Fruit fly (Drosophila melanogaster): ENCODE data around the gene chm.

The chm gene

dm6 chr2L:7424907-7425689, 12.9 kb downstream of the chm start (continued):
- TF ChIP-seq onecut (GFP tag; IDR thresholded peaks at IDR 0.05) = peak; percentile 6; the same call in 1 of the 2 replicates
- peak; percentile 22; the same call in 1 of the 2 replicates for TF ChIP-seq Xrp1 (GFP tag; IDR thresholded peaks at IDR 0.05)
- no peak for TF ChIP-seq CG32767 (GFP tag; IDR thresholded peaks at IDR 0.05)
- TF ChIP-seq D (optimal IDR thresholded peaks at IDR 0.05) = no peak
- no peak for TF ChIP-seq D (GFP tag; optimal IDR thresholded peaks at IDR 0.05)
- 0 out of 2 replicates have a peak, but pooled peaks have one; percentile 10 for TF ChIP-seq dimm (GFP tag; IDR thresholded peaks at IDR 0.05)
- TF ChIP-seq lov (optimal IDR thresholded peaks at IDR 0.05) = no peak
- no peak for TF ChIP-seq lov (GFP tag; IDR thresholded peaks at IDR 0.05)
- TF ChIP-seq pros (GFP tag; optimal IDR thresholded peaks at IDR 0.05) = no peak
- TF ChIP-seq gsb (GFP tag; IDR thresholded peaks at IDR 0.05) = peak; percentile 68
- TF ChIP-seq knrl (GFP tag; IDR thresholded peaks at IDR 0.05; ENCODE audit: partially characterized antibody) = no peak
- TF ChIP-seq tx (GFP tag; optimal IDR thresholded peaks at IDR 0.05) = peak; percentile 65
- TF ChIP-seq ftz-f1 (GFP tag; optimal IDR thresholded peaks at IDR 0.05) = peak; percentile 50
- peak; percentile 70 for TF ChIP-seq CG13775 (GFP tag; optimal IDR thresholded peaks at IDR 0.05)
- peak; percentile 79 for TF ChIP-seq bigmax (GFP tag; optimal IDR thresholded peaks at IDR 0.05)
- TF ChIP-seq lmd (GFP tag; IDR thresholded peaks at IDR 0.05) = peak; percentile 81
- no peak for TF ChIP-seq jigr1 (GFP tag; IDR thresholded peaks at IDR 0.05)
- TF ChIP-seq MTF-1 (GFP tag; optimal IDR thresholded peaks at IDR 0.05; ENCODE audit: borderline replicate concordance) = peak; percentile 5
- TF ChIP-seq hth (optimal IDR thresholded peaks at IDR 0.05) = no peak
- TF ChIP-seq Hr51 (GFP tag; optimal IDR thresholded peaks at IDR 0.05) = peak in 1 of 2 experiments; percentile 39
- TF ChIP-seq CG15514 (GFP tag; optimal IDR thresholded peaks at IDR 0.05) = peak; percentile 67
- no peak for TF ChIP-seq Mad (GFP tag; optimal IDR thresholded peaks at IDR 0.05)
- TF ChIP-seq Fer3 (tag; optimal IDR thresholded peaks at IDR 0.05) = peak; percentile 70
- no peak for TF ChIP-seq phol (tag; optimal IDR thresholded peaks at IDR 0.05)
- TF ChIP-seq nerfin-1 (tag; optimal IDR thresholded peaks at IDR 0.05) = no peak
- TF ChIP-seq CG31388 (GFP tag; optimal IDR thresholded peaks at IDR 0.05) = no peak
- peak; percentile 89 for TF ChIP-seq CG12769 (tag; optimal IDR thresholded peaks at IDR 0.05)
- no peak for TF ChIP-seq hbn (GFP tag; IDR thresholded peaks at IDR 0.05; ENCODE audit: partially characterized antibody)
- no peak for TF ChIP-seq stwl (tag; optimal IDR thresholded peaks at IDR 0.05)
- no peak for TF ChIP-seq CG8388 (GFP tag; optimal IDR thresholded peaks at IDR 0.05)
- TF ChIP-seq CG14710 (tag; optimal IDR thresholded peaks at IDR 0.05) = no peak
- no peak for TF ChIP-seq sens-2 (GFP tag; IDR thresholded peaks at IDR 0.05)
- no peak for TF ChIP-seq tll (GFP tag; optimal IDR thresholded peaks at IDR 0.05)
- peak; percentile 35 for TF ChIP-seq disco-r (GFP tag; optimal IDR thresholded peaks at IDR 0.05)
- no peak for TF ChIP-seq trem (tag; optimal IDR thresholded peaks at IDR 0.05)
- TF ChIP-seq MESR4 (GFP tag; optimal IDR thresholded peaks at IDR 0.05) = no peak
- TF ChIP-seq Taf1 (GFP tag; IDR thresholded peaks at IDR 0.05) = peak; percentile 83
- peak; percentile 19 for TF ChIP-seq CG12071 (GFP tag; optimal IDR thresholded peaks at IDR 0.05)

dm6 chr2L:7425690-7426056, 13.5 kb downstream of the chm start:
- TF ChIP-seq psq (GFP tag; optimal IDR thresholded peaks at IDR 0.05) (no peak), CG10274 (GFP tag; optimal IDR thresholded peaks at IDR 0.05) (peak; percentile 50), Trl (optimal IDR thresholded peaks at IDR 0.05) (no peak), Trl (GFP tag; optimal IDR thresholded peaks at IDR 0.05) (no peak), ken (GFP tag; IDR thresholded peaks at IDR 0.05) (0 out of 3 replicates have a peak, but pooled peaks have one; percentile 18), CG2199 (GFP tag; IDR thresholded peaks at IDR 0.05) (peak; percentile 30; the same call in 1 of the 3 replicates), CG15073 (GFP tag; optimal IDR thresholded peaks at IDR 0.05) (peak; percentile 47), chm (GFP tag; IDR thresholded peaks at IDR 0.05) (peak; percentile 25; the same call in 1 of the 2 replicates), CG11247 (GFP tag; IDR thresholded peaks at IDR 0.05) (no peak), ssp (GFP tag; IDR thresholded peaks at IDR 0.05) (0 out of 2 replicates have a peak, but pooled peaks have one; percentile 4), Rfx (GFP tag; IDR thresholded peaks at IDR 0.05) (peak; percentile 3), CG8290 (GFP tag; optimal IDR thresholded peaks at IDR 0.05) (no peak), CG8290 (tag; optimal IDR thresholded peaks at IDR 0.05) (peak in 1 of 2 experiments; percentile 13)

Data from whole organism, embryonic.